Worm (Caenorhabditis elegans) whole organism, mixed stage, embryonic: ENCODE measurements around the gene C17F4.3.

Experiments
- M03D4.4 ChIP-seq: sonication (generic microtip); optimal IDR thresholded peaks from 2 replicates; lab custom pipeline; 2017; ENCODE audit warnings: mild to moderate bottlenecking, missing genetic modification characterization, missing compliant biosample characterization
- bed-3 ChIP-seq: fragments of 200-800 bp; sonication (Bioruptor generic); optimal IDR thresholded peaks from 3 replicates; lab custom pipeline; 2018; ENCODE audit warnings: mild to moderate bottlenecking, missing genetic modification characterization, moderate library complexity, missing compliant biosample characterization
- blmp-1 ChIP-seq: fragments of 150-350 bp; optimal IDR thresholded peaks from 2 replicates; lab custom pipeline; 2014; ENCODE audit warnings: missing biosample characterization, missing genetic modification characterization
- ceh-39 ChIP-seq: fragments of 150-350 bp; optimal IDR thresholded peaks from 2 replicates; lab custom pipeline; 2014; ENCODE audit warnings: missing biosample characterization, missing genetic modification characterization
- ceh-43 ChIP-seq: fragments of 200-800 bp; sonication (Bioruptor generic); optimal IDR thresholded peaks from 2 replicates; lab custom pipeline; 2018; ENCODE audit warnings: mild to moderate bottlenecking, missing genetic modification characterization, moderate library complexity, missing compliant biosample characterization
- ceh-83 ChIP-seq: fragments of 200-800 bp; sonication (Bioruptor generic); optimal IDR thresholded peaks from 2 replicates; lab custom pipeline; 2018; ENCODE audit warnings: mild to moderate bottlenecking, missing genetic modification characterization, missing compliant biosample characterization
- ces-1 ChIP-seq: fragments of 150-350 bp; optimal IDR thresholded peaks from 2 replicates; lab custom pipeline; 2014; ENCODE audit warnings: missing biosample characterization, missing genetic modification reagents, missing genetic modification characterization
- cnd-1 ChIP-seq: fragments of 200-800 bp; sonication (Bioruptor generic); optimal IDR thresholded peaks from 2 replicates; lab custom pipeline; 2018; ENCODE audit warnings: mild to moderate bottlenecking, missing genetic modification characterization, missing compliant biosample characterization
- drap-1 ChIP-seq: fragments of 200-800 bp; sonication (Bioruptor generic); optimal IDR thresholded peaks from 3 replicates; lab custom pipeline; 2018; ENCODE audit warnings: mild to moderate bottlenecking, missing genetic modification characterization, missing compliant biosample characterization
- elt-1 ChIP-seq: sonication (generic microtip); optimal IDR thresholded peaks from 2 replicates; lab custom pipeline; 2017; ENCODE audit warnings: missing genetic modification characterization, mild to moderate bottlenecking, missing compliant biosample characterization, antibody characterized with exemption, moderate library complexity, borderline replicate concordance; ENCODE audit not compliant: insufficient read depth
- elt-3 ChIP-seq: fragments of 150-350 bp; optimal IDR thresholded peaks from 2 replicates; lab custom pipeline; 2014; ENCODE audit warnings: missing biosample characterization, missing genetic modification characterization
- flh-1 ChIP-seq: fragments of 200-800 bp; sonication (Bioruptor generic); optimal IDR thresholded peaks from 2 replicates; lab custom pipeline; 2018; ENCODE audit warnings: mild to moderate bottlenecking, missing genetic modification characterization, moderate library complexity, missing compliant biosample characterization
- ham-2 ChIP-seq: fragments of 200-800 bp; sonication (Bioruptor generic); optimal IDR thresholded peaks from 2 replicates; lab custom pipeline; 2018; ENCODE audit warnings: mild to moderate bottlenecking, missing genetic modification characterization, missing compliant biosample characterization
- hlh-1 ChIP-seq: fragments of 150-350 bp; optimal IDR thresholded peaks from 2 replicates; lab custom pipeline; 2014; ENCODE audit warnings: missing biosample characterization, missing genetic modification reagents, missing genetic modification characterization
- lin-13 ChIP-seq: fragments of 150-350 bp; optimal IDR thresholded peaks from 2 replicates; lab custom pipeline; 2014; ENCODE audit warnings: missing biosample characterization, missing genetic modification characterization
- lin-32 ChIP-seq: fragments of 200-800 bp; sonication (Bioruptor generic); optimal IDR thresholded peaks from 2 replicates; lab custom pipeline; 2018; ENCODE audit warnings: mild to moderate bottlenecking, missing genetic modification characterization, missing compliant biosample characterization
- lsy-2 ChIP-seq: fragments of 150-350 bp; optimal IDR thresholded peaks from 2 replicates; lab custom pipeline; 2014; ENCODE audit warnings: missing biosample characterization, missing genetic modification characterization
- mab-5 ChIP-seq: fragments of 150-350 bp; optimal IDR thresholded peaks from 2 replicates; lab custom pipeline; 2014; ENCODE audit warnings: missing biosample characterization, missing genetic modification characterization
- mep-1 ChIP-seq: fragments of 150-350 bp; optimal IDR thresholded peaks from 2 replicates; lab custom pipeline; 2017; ENCODE audit warnings: missing biosample characterization, missing genetic modification reagents, missing genetic modification characterization, inconsistent platforms
- mls-2 ChIP-seq: sonication (generic microtip); optimal IDR thresholded peaks from 2 replicates; lab custom pipeline; 2016; ENCODE audit warnings: mild to moderate bottlenecking, missing genetic modification characterization, moderate library complexity, missing compliant biosample characterization
- nhr-12 ChIP-seq: fragments of 150-350 bp; optimal IDR thresholded peaks from 2 replicates; lab custom pipeline; 2014; ENCODE audit warnings: missing biosample characterization, missing genetic modification characterization
- nhr-2 ChIP-seq: fragments of 150-350 bp; optimal IDR thresholded peaks from 2 replicates; lab custom pipeline; 2014; ENCODE audit warnings: missing biosample characterization, missing genetic modification characterization
- nhr-237 ChIP-seq: fragments of 150-350 bp; optimal IDR thresholded peaks from 2 replicates; lab custom pipeline; 2014; ENCODE audit warnings: missing biosample characterization, missing genetic modification characterization
- nhr-28 ChIP-seq: fragments of 150-350 bp; optimal IDR thresholded peaks from 2 replicates; lab custom pipeline; 2014; ENCODE audit warnings: missing biosample characterization, missing genetic modification characterization
- nhr-76 ChIP-seq: sonication (generic microtip); optimal IDR thresholded peaks from 2 replicates; lab custom pipeline; 2017; ENCODE audit warnings: missing biosample characterization, missing genetic modification characterization
- pha-4 ChIP-seq: fragments of 150-350 bp; optimal IDR thresholded peaks from 2 replicates; lab custom pipeline; 2018; ENCODE audit warnings: missing biosample characterization, missing genetic modification reagents, missing genetic modification characterization
- sem-2 ChIP-seq: fragments of 200-800 bp; sonication (Bioruptor generic); optimal IDR thresholded peaks from 2 replicates; lab custom pipeline; 2018; ENCODE audit warnings: mild to moderate bottlenecking, missing genetic modification characterization, missing compliant biosample characterization
- sptf-1 ChIP-seq: sonication (generic microtip); optimal IDR thresholded peaks from 2 replicates; lab custom pipeline; 2017; ENCODE audit warnings: mild to moderate bottlenecking, missing genetic modification characterization, moderate library complexity, missing compliant biosample characterization
- tbx-8 ChIP-seq: fragments of 200-800 bp; sonication (Bioruptor generic); optimal IDR thresholded peaks from 2 replicates; lab custom pipeline; 2018; ENCODE audit warnings: mild to moderate bottlenecking, missing genetic modification characterization, moderate library complexity, missing compliant biosample characterization
- unc-120 ChIP-seq: sonication (generic microtip); optimal IDR thresholded peaks from 2 replicates; lab custom pipeline; 2017; ENCODE audit warnings: missing genetic modification characterization, missing compliant biosample characterization; ENCODE audit not compliant: poor library complexity, severe bottlenecking
- unc-39 ChIP-seq: fragments of 150-350 bp; optimal IDR thresholded peaks from 2 replicates; lab custom pipeline; 2014; ENCODE audit warnings: missing biosample characterization, missing genetic modification characterization
- unc-62 ChIP-seq: fragments of 150-350 bp; optimal IDR thresholded peaks from 2 replicates; lab custom pipeline; 2014; ENCODE audit warnings: missing biosample characterization, missing genetic modification reagents, missing genetic modification characterization
- zip-8 ChIP-seq: fragments of 150-350 bp; optimal IDR thresholded peaks from 2 replicates; lab custom pipeline; 2014; ENCODE audit warnings: missing biosample characterization, missing genetic modification characterization
- ztf-11 ChIP-seq: fragments of 150-350 bp; optimal IDR thresholded peaks from 2 replicates; lab custom pipeline; 2014; ENCODE audit warnings: missing biosample characterization, missing genetic modification characterization

The C17F4.3 gene

DNA sequence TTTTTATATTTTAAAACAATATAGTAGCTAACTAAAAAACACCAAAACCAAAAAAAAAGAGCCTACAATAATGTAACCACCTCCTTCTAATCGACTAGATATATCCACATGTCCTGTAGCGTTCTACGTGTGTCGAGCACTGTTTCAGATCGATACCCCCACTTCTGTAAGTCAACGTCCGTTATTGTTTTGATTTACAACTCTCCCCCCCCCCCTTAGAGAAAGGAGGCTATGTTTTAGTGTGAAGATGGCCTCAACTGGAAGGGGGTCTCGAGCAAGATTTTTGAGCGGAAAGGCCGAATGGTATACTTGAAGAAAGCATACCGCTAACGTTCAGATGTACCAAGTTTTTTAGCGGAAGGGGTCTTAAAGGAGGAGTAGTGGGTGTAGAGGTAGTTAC lies 37.4 kb downstream of the C17F4.3 start, which contains the start of gene F02E11.4:
F02E11.4 (minus strand) TSS at position 101 of the 400 bp plus-strand sequence.
- TF ChIP-seq ces-1 (GFP tag; lab: Kevin White, UChicago) (no peak), flh-1 (GFP tag; lab: Kevin White, UChicago) (no peak), drap-1 (GFP tag; lab: Kevin White, UChicago) (no peak), unc-39 (no peak), nhr-12 (tag; lab: Kevin White, UChicago) (no peak), unc-120 (no peak), cnd-1 (tag; lab: Kevin White, UChicago) (no peak), mep-1 (no peak), bed-3 (GFP tag; lab: Kevin White, UChicago) (no peak), ham-2 (GFP tag; lab: Kevin White, UChicago) (no peak), lin-13 (tag; lab: Kevin White, UChicago) (no peak), ceh-39 (tag; lab: Kevin White, UChicago) (no peak), unc-62 (GFP tag; lab: Kevin White, UChicago) (no peak), mab-5 (tag; lab: Kevin White, UChicago) (no peak), hlh-1 (no peak), nhr-2 (tag; lab: Kevin White, UChicago) (no peak)

DNA sequence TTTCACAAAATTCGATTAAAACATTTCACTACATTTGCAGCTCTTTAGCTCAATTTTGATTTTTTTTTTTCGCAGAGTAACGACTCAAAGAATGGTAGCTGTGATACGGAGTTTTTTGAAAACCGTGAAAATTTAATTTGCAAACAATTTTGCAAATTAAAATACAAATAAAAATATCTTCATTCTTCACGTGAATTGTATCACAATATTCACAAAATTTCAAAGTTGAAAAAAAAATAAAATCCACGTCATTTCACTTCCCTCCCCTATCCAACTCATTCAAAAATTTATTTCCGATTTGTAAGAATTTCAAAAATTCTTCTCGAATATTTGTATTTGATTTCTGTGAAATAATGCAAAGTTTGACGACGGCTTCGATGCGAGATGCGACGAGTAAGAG lies 38.3 kb downstream of the C17F4.3 start, which contains the start of gene wht-4:
wht-4 (plus strand) TSS at position 301 of the 400 bp plus-strand sequence.
- TF ChIP-seq ceh-83 (GFP tag; lab: Kevin White, UChicago): no peak
- TF ChIP-seq lin-32 (GFP tag; lab: Kevin White, UChicago): no peak
- TF ChIP-seq mep-1: no peak
- no peak for TF ChIP-seq M03D4.4 (tag; lab: Kevin White, UChicago)
- no peak for TF ChIP-seq tbx-8 (GFP tag; lab: Kevin White, UChicago)
- TF ChIP-seq zip-8 (tag; lab: Kevin White, UChicago): no peak
- no peak for TF ChIP-seq flh-1 (GFP tag; lab: Kevin White, UChicago)
- TF ChIP-seq sptf-1 (tag; lab: Kevin White, UChicago): no peak
- no peak for TF ChIP-seq nhr-2 (tag; lab: Kevin White, UChicago)
- no peak for TF ChIP-seq sem-2 (GFP tag; lab: Kevin White, UChicago)
- TF ChIP-seq lsy-2 (tag; lab: Kevin White, UChicago): no peak
- no peak for TF ChIP-seq nhr-76 (tag; lab: Kevin White, UChicago)
- TF ChIP-seq mls-2: no peak
- TF ChIP-seq bed-3 (GFP tag; lab: Kevin White, UChicago): no peak
- TF ChIP-seq unc-39: no peak
- no peak for TF ChIP-seq nhr-237 (tag; lab: Kevin White, UChicago)
- TF ChIP-seq mab-5 (tag; lab: Kevin White, UChicago): no peak

DNA sequence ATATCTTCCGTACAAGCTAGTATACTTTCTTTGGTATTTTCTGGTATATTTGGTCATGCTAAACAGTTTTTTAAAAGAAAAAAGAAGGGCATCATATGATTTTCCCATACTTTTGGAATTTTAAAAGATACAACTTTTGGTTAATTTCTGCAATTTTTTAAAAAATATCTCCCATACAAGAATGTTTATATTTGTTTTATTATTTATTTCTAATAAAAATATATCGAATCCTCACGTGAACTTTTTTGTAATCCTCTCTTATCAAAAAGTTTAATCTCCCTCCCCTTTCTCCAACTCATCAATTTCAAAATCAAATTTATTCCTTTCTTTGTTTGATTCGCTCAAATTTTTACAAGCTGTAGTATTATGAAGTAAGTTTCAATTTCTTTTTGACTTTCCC lies 42.0 kb downstream of the C17F4.3 start, which contains the start of gene nep-13:
nep-13 (plus strand) TSS at position 301 of the 400 bp plus-strand sequence.
- TF ChIP-seq ceh-83 (GFP tag; lab: Kevin White, UChicago) (no peak), lin-13 (tag; lab: Kevin White, UChicago) (no peak), sptf-1 (tag; lab: Kevin White, UChicago) (no peak), pha-4 (tag; lab: Kevin White, UChicago) (no peak)

DNA sequence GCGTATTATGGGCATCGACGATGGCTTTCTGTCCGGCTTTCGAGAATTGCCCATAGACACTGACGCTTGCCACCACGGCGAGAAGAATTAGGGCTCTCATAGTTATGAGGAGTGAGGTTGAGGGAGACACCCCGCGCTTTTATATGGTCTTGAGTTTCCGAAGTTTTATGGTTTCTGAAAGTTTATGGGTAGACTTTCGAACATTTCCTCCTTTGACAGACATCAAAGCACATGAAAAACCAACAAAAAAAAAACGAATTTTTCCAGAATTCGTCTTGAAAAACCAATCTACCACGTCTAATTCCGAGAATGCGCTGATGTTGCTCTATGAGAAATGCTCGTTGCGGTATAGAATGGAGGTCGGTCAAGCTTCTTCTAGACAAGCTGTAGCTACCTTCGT lies 44.3 kb downstream of the C17F4.3 start, which contains the start of gene scl-15:
scl-15 (minus strand) TSS at position 101 of the 400 bp plus-strand sequence.
- TF ChIP-seq nhr-237 (tag; lab: Kevin White, UChicago): no peak
- no peak for TF ChIP-seq sptf-1 (tag; lab: Kevin White, UChicago)
- TF ChIP-seq mls-2: no peak
- no peak for TF ChIP-seq M03D4.4 (tag; lab: Kevin White, UChicago)
- no peak for TF ChIP-seq elt-1 (tag; lab: Kevin White, UChicago)
- TF ChIP-seq ham-2 (GFP tag; lab: Kevin White, UChicago): no peak
- no peak for TF ChIP-seq lin-13 (tag; lab: Kevin White, UChicago)
- no peak for TF ChIP-seq nhr-28 (tag; lab: Kevin White, UChicago)
- no peak for TF ChIP-seq ceh-43 (GFP tag; lab: Kevin White, UChicago)
- TF ChIP-seq flh-1 (GFP tag; lab: Kevin White, UChicago): no peak
- TF ChIP-seq ces-1 (GFP tag; lab: Kevin White, UChicago): no peak
- no peak for TF ChIP-seq ztf-11 (tag; lab: Kevin White, UChicago)
- no peak for TF ChIP-seq blmp-1 (tag; lab: Kevin White, UChicago)
- TF ChIP-seq mep-1: no peak
- no peak for TF ChIP-seq unc-120
- no peak for TF ChIP-seq pha-4 (tag; lab: Kevin White, UChicago)
- no peak for TF ChIP-seq elt-3 (tag; lab: Kevin White, UChicago)
- no peak for TF ChIP-seq nhr-2 (tag; lab: Kevin White, UChicago)
